Worm (Caenorhabditis elegans): ENCODE measurements around the gene lev-9.

- no peak for TF ChIP-seq dao-5 (tag; optimal IDR thresholded peaks at IDR 0.05)
- TF ChIP-seq W03F9.2 (tag; optimal IDR thresholded peaks at IDR 0.05) = no peak
- no peak for TF ChIP-seq him-1 (tag; optimal IDR thresholded peaks at IDR 0.05)
Measured at ce11 chrX:6247869-6248268, 43.7 kb downstream of the lev-9 start.
